Worm (Caenorhabditis elegans): ENCODE measurements around the gene F13E9.12.

The F13E9.12 gene

DNA sequence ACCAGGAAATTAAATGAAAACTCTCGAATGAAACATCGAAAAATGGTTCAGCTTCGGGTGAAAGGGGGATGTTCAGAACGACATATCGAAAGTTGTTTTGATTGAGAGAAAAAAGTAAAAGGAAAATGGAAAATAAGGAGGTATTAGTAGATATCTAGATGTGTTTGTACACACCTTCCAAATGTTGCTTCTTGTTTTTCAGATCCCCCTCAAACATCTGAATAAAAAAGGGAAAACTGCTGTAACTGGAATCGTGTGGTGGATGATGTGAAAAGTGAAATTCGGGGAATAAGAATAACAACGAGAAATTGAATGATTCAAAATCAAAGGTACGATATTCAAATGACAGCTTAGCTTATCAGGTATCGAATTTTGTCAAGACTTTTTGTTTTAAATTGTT lies 46.4 kb downstream of the F13E9.12 start, which contains the start of gene npax-3:
Gene npax-3, minus strand, starts transcription at position 101 of the 400 bp plus-strand sequence.
- TF ChIP-seq dao-5 (tag; optimal IDR thresholded peaks at IDR 0.05) (no peak), him-1 (tag; optimal IDR thresholded peaks at IDR 0.05) (no peak), W03F9.2 (tag; optimal IDR thresholded peaks at IDR 0.05) (no peak)

DNA sequence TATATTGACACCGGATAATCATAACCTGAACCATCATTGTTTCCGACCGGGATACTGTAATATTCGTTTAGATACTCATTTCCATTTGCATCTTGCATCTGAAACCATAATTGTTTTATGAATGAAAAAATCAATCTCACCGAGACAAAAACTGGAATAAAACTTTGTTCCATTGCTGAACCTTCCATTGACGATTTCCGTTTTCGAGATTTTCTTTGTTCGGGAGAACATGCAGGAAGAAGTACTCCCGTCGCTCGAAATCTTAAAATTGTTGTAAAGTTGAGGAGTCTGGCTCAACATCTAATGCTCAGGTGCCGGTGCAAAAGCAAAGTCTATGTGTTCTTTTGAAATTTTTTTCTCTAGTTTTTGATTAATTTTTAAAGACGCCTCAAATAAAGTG lies 48.4 kb downstream of the F13E9.12 start:
- TF ChIP-seq dao-5 (tag; optimal IDR thresholded peaks at IDR 0.05) (no peak), W03F9.2 (tag; optimal IDR thresholded peaks at IDR 0.05) (no peak), him-1 (tag; optimal IDR thresholded peaks at IDR 0.05) (peak; percentile 69)

DNA sequence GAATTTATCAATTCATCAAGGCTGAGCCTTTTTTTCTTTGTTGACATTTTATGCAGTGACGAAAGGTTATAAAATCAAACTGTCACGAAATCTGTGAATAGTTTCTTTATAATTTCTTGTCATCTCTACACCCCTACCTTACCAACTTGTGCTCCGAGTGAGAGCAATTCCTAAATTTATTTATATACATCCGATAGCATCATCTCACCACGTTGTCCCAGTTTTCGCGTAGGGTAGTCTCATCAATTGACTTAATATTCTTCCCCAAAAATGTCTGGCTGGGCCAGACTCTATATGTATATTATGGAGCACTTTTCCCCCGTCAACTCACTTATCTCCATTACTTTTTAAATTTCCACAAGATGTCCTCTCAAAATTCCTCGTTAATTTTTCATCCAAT lies 49.0 kb downstream of the F13E9.12 start:
- TF ChIP-seq him-1 (tag; optimal IDR thresholded peaks at IDR 0.05) (no peak), dao-5 (tag; optimal IDR thresholded peaks at IDR 0.05) (no peak), W03F9.2 (tag; optimal IDR thresholded peaks at IDR 0.05) (no peak)
